Fruit fly (Drosophila melanogaster): ENCODE results near the gene CG5162.
A peak's percentile ranks its signal among the peaks of the same experiment; 100 is the strongest.

CG5162 gene

dm6 chrX:17176542-17176941 is 38.6 kb upstream of the CG5162 start (continued):
- no peak for TF ChIP-seq tll (GFP tag; optimal IDR thresholded peaks at IDR 0.05)
- peak; percentile 35 for TF ChIP-seq phol (tag; optimal IDR thresholded peaks at IDR 0.05)
- peak; percentile 77 for TF ChIP-seq row (GFP tag; IDR thresholded peaks at IDR 0.05)
- TF ChIP-seq D (optimal IDR thresholded peaks at IDR 0.05) = no peak
- no peak for TF ChIP-seq D (GFP tag; optimal IDR thresholded peaks at IDR 0.05)
- TF ChIP-seq CG32767 (GFP tag; IDR thresholded peaks at IDR 0.05) = no peak
- peak; percentile 23 for TF ChIP-seq Hr3 (GFP tag; optimal IDR thresholded peaks at IDR 0.05)
- no peak for TF ChIP-seq tup (GFP tag; optimal IDR thresholded peaks at IDR 0.05)
- no peak for TF ChIP-seq wek (GFP tag; optimal IDR thresholded peaks at IDR 0.05)
- 0 out of 4 replicates have a peak, but pooled peaks have one; percentile 21 for TF ChIP-seq Gug (GFP tag; IDR thresholded peaks at IDR 0.05)
- peak; percentile 43 for TF ChIP-seq bab2 (GFP tag; optimal IDR thresholded peaks at IDR 0.05)
- TF ChIP-seq CG12659 (GFP tag; optimal IDR thresholded peaks at IDR 0.05) = peak; percentile 9
- peak in 1 of 2 experiments; percentile 37 for TF ChIP-seq crp (GFP tag; optimal IDR thresholded peaks at IDR 0.05)
- peak; percentile 45 for TF ChIP-seq CG18262 (tag; optimal IDR thresholded peaks at IDR 0.05)
- TF ChIP-seq dm (GFP tag; optimal IDR thresholded peaks at IDR 0.05) = peak; percentile 5
- no peak for TF ChIP-seq kay (GFP tag; optimal IDR thresholded peaks at IDR 0.05)
- TF ChIP-seq CG17612 (GFP tag; IDR thresholded peaks at IDR 0.05) = no peak
- peak; percentile 25 for TF ChIP-seq CG16863 (GFP tag; optimal IDR thresholded peaks at IDR 0.05)
- no peak for TF ChIP-seq chn (GFP tag; optimal IDR thresholded peaks at IDR 0.05)
- peak; percentile 49 for TF ChIP-seq mam (GFP tag; optimal IDR thresholded peaks at IDR 0.05)
- no peak for TF ChIP-seq CG17912 (GFP tag; optimal IDR thresholded peaks at IDR 0.05)
- no peak for TF ChIP-seq CG18619 (GFP tag; optimal IDR thresholded peaks at IDR 0.05)
- peak; percentile 35 for TF ChIP-seq CG9817 (tag; optimal IDR thresholded peaks at IDR 0.05)
- TF ChIP-seq HmgZ (tag; optimal IDR thresholded peaks at IDR 0.05) = no peak
- no peak for TF ChIP-seq stwl (tag; optimal IDR thresholded peaks at IDR 0.05)
- TF ChIP-seq HLH54F (GFP tag; optimal IDR thresholded peaks at IDR 0.05) = peak; percentile 34
- TF ChIP-seq HmgD (GFP tag; optimal IDR thresholded peaks at IDR 0.05) = no peak
- no peak for TF ChIP-seq dimm (GFP tag; IDR thresholded peaks at IDR 0.05)
- TF ChIP-seq CG11504 (tag; optimal IDR thresholded peaks at IDR 0.05) = peak; percentile 65
- no peak for TF ChIP-seq Poxn (GFP tag; IDR thresholded peaks at IDR 0.05)
- TF ChIP-seq CG31441 (GFP tag; IDR thresholded peaks at IDR 0.05) = no peak
- no peak for TF ChIP-seq CG4617 (GFP tag; optimal IDR thresholded peaks at IDR 0.05; ENCODE audit: borderline replicate concordance)
- peak; percentile 27 to 47 for TF ChIP-seq Pdp1 (GFP tag; optimal IDR thresholded peaks at IDR 0.05)
- peak; percentile 27 for TF ChIP-seq Hmr (GFP tag; optimal IDR thresholded peaks at IDR 0.05)
- TF ChIP-seq CG2889 (GFP tag; IDR thresholded peaks at IDR 0.05) = no peak
- no peak for TF ChIP-seq Spps (tag; optimal IDR thresholded peaks at IDR 0.05)
- TF ChIP-seq Max (GFP tag; optimal IDR thresholded peaks at IDR 0.05) = no peak
- TF ChIP-seq CG12769 (tag; optimal IDR thresholded peaks at IDR 0.05) = peak; percentile 32
- no peak for TF ChIP-seq Fer2 (tag; optimal IDR thresholded peaks at IDR 0.05)
- 0 out of 2 replicates have a peak, but pooled peaks have one; percentile 6 for TF ChIP-seq danr (GFP tag; IDR thresholded peaks at IDR 0.05)
- TF ChIP-seq slou (GFP tag; optimal IDR thresholded peaks at IDR 0.05) = no peak
- TF ChIP-seq Lhr (GFP tag; optimal IDR thresholded peaks at IDR 0.05) = no peak
- TF ChIP-seq CG10431 (GFP tag; optimal IDR thresholded peaks at IDR 0.05) = no peak
- TF ChIP-seq seq (GFP tag; IDR thresholded peaks at IDR 0.05) = peak; percentile 16; the same call in 1 of the 2 replicates
- TF ChIP-seq CG7357 (GFP tag; IDR thresholded peaks at IDR 0.05) = 0 out of 3 replicates have a peak, but pooled peaks have one; percentile 34
- TF ChIP-seq ssp (GFP tag; IDR thresholded peaks at IDR 0.05) = no peak
- no peak for TF ChIP-seq CG11093 (GFP tag; IDR thresholded peaks at IDR 0.05)
- TF ChIP-seq oc (tag; optimal IDR thresholded peaks at IDR 0.05) = peak; percentile 66
- peak; percentile 25 for TF ChIP-seq Abd-B (GFP tag; optimal IDR thresholded peaks at IDR 0.05)
- peak; percentile 56 for TF ChIP-seq sqz (GFP tag; optimal IDR thresholded peaks at IDR 0.05)
- TF ChIP-seq repo (GFP tag; optimal IDR thresholded peaks at IDR 0.05) = peak; percentile 16
